Fruit fly (Drosophila melanogaster): Measurements from ENCODE around the gene RpS28b.

RpS28b gene

DNA sequence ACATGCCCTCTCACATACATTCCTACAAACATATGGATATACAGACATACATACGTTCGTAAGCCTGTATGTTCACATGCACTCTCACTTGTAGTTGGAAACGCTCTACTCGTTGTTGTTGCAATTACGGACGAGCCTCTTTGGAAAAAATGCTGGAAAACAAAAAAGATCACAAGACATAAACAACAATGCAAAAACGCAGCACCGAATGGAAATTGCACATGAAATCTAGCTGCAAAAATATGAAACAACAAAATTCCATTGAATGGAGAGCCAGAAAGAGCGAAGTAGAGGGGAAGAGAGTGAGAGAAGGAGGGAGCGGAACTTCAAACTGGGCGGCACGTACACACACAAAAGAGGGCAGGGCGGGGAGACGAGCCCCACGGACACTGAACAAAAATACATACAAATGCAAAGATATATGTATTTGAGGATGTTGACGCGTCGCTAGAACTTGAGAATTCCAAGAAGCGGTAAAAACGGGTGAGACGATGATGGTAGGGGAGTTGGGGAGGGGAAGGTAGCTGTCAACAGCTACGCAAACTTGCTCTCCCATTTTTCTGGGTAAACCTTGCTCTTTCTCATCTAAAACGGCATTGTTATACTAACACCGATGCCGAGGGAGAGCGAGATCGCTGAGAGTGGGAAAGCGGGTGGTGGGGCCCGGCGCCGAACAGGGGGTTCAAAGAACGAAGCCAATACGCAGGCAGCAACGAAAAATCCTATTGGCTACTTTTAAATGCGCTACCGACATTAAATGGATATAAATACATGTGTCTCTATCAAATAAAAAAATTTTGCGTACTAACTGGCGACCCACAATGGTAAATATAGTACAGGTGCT lies 29.9 kb downstream of the RpS28b start:
- TF ChIP-seq Myc (optimal IDR thresholded peaks at IDR 0.05) (no peak), psq (optimal IDR thresholded peaks at IDR 0.05) (no peak), insv (optimal IDR thresholded peaks at IDR 0.05) (no peak)

DNA sequence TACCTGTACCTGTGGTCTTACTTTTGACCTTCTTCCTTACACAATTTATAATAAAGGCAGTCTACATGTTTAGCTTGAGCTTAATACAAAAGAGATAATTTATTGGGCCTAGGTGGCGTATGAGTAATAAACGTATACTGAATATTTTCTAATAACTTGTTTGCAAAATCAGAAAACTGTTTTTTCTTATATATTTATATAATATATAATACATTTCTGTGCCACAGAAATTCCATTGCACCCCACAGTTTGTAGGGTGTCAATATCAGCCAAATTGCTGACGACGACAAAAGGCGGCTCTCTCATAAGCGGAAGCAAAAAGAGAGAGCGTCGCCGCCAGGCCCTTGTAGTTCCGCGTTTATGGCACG lies 30.5 kb downstream of the RpS28b start:
- TF ChIP-seq psq (optimal IDR thresholded peaks at IDR 0.05), result no peak
- no peak for TF ChIP-seq Sin3A (optimal IDR thresholded peaks at IDR 0.05)
- no peak for TF ChIP-seq Myc (optimal IDR thresholded peaks at IDR 0.05)

DNA sequence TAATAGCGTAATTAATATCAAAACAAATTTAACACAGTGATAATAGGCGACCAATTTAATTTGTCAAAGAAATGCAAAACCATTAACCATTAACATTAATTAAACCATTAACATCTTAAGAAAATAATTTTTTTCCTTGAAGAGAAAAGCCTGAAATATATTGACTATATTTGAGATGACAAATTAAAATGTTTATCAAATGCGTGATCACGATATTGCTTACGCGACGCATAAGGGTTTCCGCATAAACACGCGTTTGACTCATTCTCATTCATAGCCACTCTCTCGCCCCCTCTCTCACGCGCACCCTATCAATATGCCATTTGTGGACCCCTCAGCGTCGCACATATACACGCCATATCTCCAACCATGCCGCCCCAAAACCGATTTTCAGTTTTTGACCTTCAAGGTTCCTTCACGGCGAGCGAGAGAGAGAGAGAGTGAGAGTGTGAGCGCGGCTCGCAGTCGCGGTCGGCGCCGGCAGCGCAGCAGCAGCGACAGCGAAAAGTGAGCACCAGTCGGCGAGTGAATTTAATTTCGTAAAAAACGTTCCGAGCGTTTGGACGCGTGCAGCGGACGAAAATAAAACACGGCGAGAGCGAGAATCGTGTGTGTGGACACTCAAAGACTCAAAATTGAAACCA lies 31.1 kb downstream of the RpS28b start, which contains the start of gene Hex-A:
Gene Hex-A (plus strand): TSS at position 317 of the 644 bp plus-strand sequence.
- no peak for TF ChIP-seq Sin3A (optimal IDR thresholded peaks at IDR 0.05)
- TF ChIP-seq Myc (optimal IDR thresholded peaks at IDR 0.05), result no peak
- no peak for TF ChIP-seq ttk (optimal IDR thresholded peaks at IDR 0.05)
- no peak for TF ChIP-seq insv (optimal IDR thresholded peaks at IDR 0.05)

DNA sequence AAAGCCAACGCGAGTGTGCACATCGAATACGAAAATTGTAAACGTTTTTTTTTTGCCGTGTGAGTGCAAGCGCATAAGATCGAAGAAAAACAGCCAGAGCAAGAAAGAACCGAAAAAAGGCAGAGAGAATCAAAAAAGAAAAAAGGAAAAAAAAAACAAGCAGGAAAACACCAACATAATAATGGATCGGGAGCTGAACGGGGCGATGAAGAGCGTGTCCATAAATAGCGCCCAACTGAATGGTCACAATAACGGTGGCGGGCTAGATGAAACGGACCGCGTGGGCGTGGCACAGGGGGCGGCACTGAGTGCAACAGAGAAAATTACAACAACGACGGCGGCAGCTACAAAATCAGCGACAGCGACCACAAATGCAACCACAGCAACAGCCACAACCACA lies 31.6 kb downstream of the RpS28b start:
- no peak for TF ChIP-seq Myc (optimal IDR thresholded peaks at IDR 0.05)
- TF ChIP-seq insv (optimal IDR thresholded peaks at IDR 0.05), result no peak
- TF ChIP-seq h (optimal IDR thresholded peaks at IDR 0.05), result no peak
- TF ChIP-seq Sin3A (optimal IDR thresholded peaks at IDR 0.05), result no peak

DNA sequence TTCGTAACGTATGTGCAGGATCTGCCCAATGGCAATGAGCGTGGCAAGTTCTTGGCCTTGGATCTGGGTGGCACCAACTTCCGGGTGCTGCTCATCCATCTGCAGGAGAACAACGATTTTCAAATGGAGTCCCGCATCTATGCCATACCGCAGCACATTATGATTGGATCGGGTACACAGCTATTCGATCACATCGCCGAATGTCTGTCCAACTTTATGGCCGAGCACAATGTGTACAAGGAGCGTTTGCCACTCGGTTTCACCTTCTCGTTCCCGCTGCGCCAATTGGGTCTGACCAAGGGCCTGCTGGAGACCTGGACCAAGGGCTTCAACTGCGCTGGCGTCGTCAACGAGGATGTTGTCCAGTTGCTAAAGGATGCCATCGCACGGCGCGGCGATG lies 32.2 kb downstream of the RpS28b start:
- TF ChIP-seq ttk (optimal IDR thresholded peaks at IDR 0.05), result peak; percentile 99
- no peak for TF ChIP-seq Sin3A (optimal IDR thresholded peaks at IDR 0.05)
- TF ChIP-seq psq (optimal IDR thresholded peaks at IDR 0.05), result no peak

DNA sequence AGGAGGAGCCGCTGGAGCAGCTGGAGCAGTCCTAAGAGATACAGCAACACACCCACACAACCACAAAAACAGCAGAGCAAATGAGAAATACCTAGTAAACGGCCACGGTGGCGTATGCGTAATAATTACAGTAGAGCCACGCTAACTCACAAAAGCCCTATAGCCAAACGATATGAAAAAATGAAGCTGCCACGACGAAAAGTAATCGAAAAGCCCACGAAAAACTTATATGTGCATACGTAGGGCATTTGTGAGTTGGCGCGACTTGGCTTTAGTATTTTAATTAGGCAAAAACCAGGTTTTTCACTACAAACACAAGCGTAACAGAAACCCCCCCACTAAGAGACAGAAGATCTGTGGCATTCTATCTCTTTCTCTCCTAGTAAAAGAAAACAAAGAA lies 33.5 kb downstream of the RpS28b start:
- no peak for TF ChIP-seq Sin3A (optimal IDR thresholded peaks at IDR 0.05)
- TF ChIP-seq h (optimal IDR thresholded peaks at IDR 0.05), result no peak
- TF ChIP-seq Myc (optimal IDR thresholded peaks at IDR 0.05), result no peak
- TF ChIP-seq psq (optimal IDR thresholded peaks at IDR 0.05), result no peak
- no peak for TF ChIP-seq insv (optimal IDR thresholded peaks at IDR 0.05)
- TF ChIP-seq ttk (optimal IDR thresholded peaks at IDR 0.05), result no peak

DNA sequence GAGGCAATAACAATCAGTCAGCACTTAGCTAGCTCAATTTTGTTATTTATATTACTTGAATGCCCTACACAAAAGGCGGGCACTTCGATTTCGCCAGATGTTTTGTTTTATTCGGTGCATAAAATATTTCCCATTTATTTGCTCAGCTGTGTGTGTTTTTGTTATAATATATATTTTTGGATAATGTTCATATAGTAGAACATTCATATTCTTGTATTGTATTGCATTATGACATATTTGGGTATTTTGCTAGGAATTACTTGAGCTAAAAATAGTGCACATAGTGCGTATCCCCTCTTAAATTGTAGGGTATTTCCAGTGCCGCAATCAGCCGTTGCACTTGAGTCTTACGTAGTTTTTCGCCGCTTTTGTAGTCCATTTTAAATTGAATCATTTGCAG lies 35.5 kb downstream of the RpS28b start:
- no peak for TF ChIP-seq Myc (optimal IDR thresholded peaks at IDR 0.05)
- no peak for TF ChIP-seq h (optimal IDR thresholded peaks at IDR 0.05)
- no peak for TF ChIP-seq ttk (optimal IDR thresholded peaks at IDR 0.05)
- no peak for TF ChIP-seq Sin3A (optimal IDR thresholded peaks at IDR 0.05)
- TF ChIP-seq psq (optimal IDR thresholded peaks at IDR 0.05), result no peak
- TF ChIP-seq insv (optimal IDR thresholded peaks at IDR 0.05), result no peak

DNA sequence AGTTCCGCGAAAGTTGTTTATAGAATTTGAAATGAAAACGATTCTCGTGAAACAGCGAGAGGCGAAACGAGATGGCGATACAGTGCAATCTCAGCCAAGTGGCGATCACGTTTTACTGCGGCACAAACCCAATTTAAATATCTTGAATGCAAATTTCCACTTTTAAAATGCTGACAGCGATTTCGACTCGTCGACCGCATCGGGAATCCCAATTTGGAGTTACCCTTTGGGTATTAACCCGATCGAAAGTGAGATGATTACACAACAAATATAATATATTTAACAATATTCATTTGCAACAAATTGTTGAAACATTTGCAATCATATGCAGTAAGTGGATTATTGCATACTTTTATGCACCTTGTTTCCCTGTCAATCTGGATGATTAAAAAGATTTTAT lies 36.2 kb downstream of the RpS28b start:
- TF ChIP-seq ttk (optimal IDR thresholded peaks at IDR 0.05) (no peak), insv (optimal IDR thresholded peaks at IDR 0.05) (no peak), psq (optimal IDR thresholded peaks at IDR 0.05) (no peak), h (optimal IDR thresholded peaks at IDR 0.05) (no peak), Sin3A (optimal IDR thresholded peaks at IDR 0.05) (no peak), Myc (optimal IDR thresholded peaks at IDR 0.05) (no peak)

DNA sequence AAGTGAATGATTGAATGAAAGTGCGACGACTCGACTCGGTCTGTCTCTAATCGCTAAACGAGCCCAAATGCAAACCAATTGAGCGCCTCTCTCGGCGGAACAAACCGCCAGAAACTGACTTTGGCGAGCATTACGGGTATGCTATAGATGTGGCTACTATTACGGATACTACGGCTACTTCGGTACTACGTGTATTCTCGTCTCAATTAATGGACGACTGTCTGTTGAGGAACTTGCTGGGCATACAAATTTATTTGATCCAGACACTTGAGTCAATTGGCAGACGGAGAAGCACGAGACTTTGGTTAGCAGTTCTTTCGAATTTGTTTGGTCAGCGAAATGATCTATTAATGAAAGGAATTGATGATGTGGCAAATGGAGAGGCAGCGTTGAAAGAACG lies 40.0 kb downstream of the RpS28b start:
- TF ChIP-seq Sin3A (optimal IDR thresholded peaks at IDR 0.05) (no peak), ttk (optimal IDR thresholded peaks at IDR 0.05) (no peak), insv (optimal IDR thresholded peaks at IDR 0.05) (no peak), h (optimal IDR thresholded peaks at IDR 0.05) (no peak), Myc (optimal IDR thresholded peaks at IDR 0.05) (no peak), psq (optimal IDR thresholded peaks at IDR 0.05) (no peak)

DNA sequence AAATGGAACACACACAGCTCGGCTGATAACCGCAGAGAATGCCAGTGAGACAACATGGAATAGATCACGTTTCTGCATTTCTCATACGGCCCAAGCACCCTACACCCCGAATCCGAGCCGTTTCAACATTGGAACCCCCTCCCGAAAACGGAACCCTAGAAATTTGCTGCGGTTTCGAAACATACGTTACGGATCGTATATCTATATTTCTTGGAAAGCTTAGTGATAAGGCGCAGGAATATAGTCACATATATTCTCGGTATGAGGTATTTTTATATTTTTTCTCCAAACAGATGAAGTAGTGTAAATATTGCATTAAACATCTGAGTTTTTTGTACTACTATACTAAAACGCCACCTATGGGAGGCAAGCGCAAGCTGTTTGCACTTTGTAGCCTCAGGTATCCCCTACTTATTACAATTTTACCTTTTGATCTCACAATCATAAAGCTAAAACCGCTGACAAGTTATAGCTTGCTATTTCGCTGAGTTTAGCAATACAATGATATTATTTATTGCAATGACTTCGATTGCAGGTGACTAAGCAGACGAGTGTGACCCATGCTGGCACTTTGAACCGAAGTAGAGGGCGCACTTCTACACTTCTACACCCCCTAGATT lies 41.0 kb downstream of the RpS28b start:
- TF ChIP-seq insv (optimal IDR thresholded peaks at IDR 0.05) (no peak), Myc (optimal IDR thresholded peaks at IDR 0.05) (no peak), ttk (optimal IDR thresholded peaks at IDR 0.05) (no peak), psq (optimal IDR thresholded peaks at IDR 0.05) (no peak), h (optimal IDR thresholded peaks at IDR 0.05) (no peak), Sin3A (optimal IDR thresholded peaks at IDR 0.05) (no peak)

DNA sequence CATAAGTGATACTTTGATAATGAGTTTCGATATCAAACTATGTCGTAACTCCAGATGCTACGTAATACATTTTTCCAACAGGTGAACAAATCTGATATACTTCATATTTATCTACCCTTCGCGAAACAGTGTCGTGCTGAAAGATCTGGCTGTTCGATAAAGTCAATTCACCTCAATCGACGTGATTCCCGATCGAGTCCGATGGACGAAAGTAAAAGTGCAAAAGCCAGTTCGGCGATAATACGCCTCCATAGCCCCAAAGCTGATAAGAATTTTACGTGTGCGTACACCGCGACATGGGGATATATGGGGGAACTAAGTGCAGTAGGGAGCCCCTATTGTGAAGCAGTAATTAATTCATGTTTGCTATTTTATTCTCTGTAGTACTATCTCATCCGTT lies 43.7 kb downstream of the RpS28b start:
- no peak for TF ChIP-seq ttk (optimal IDR thresholded peaks at IDR 0.05)
- TF ChIP-seq insv (optimal IDR thresholded peaks at IDR 0.05), result no peak
- no peak for TF ChIP-seq psq (optimal IDR thresholded peaks at IDR 0.05)
- TF ChIP-seq Sin3A (optimal IDR thresholded peaks at IDR 0.05), result no peak
- TF ChIP-seq Myc (optimal IDR thresholded peaks at IDR 0.05), result no peak

DNA sequence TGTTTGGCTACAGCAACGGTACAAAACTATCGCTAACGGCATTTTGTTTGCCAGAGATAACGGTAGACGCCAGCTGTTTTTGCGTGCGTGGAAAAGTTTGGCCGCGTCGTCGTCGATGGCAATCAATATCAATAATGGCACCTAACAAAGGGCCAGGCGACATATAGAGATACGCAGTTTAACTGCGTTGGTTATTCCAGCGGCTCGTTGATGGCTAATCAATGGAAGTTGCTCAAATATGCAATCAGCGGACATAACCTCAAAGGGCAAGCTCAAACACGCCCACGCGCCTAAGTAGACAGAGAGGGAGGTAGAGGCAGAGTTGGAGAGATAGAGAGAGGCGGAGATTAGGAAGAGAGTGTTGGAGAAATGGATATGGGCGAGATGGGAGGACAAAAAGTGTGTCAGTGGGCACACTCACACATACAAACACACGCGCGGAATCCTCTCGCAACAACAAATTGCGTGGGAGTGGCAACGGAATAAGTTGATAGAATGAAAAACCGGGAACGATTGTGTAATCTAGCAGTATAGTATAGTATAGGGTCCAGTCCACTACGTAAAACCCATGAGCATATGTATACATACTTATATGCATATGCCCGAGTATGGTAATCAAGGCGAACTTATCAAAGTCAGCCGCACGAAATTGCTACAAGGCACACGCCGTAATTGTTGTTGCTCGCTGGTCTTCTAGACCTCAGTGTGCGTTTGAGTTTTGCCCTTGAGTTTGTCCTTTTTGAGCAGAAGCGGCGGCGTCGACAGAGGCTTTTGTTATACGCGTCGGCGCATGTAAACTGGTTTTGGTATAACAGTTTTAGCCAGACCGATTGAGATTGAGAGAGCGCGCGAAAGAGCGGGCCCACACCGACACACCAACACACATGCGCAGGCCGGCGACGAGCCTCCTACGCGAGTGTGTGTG lies 45.0 kb downstream of the RpS28b start:
- TF ChIP-seq psq (optimal IDR thresholded peaks at IDR 0.05) (no peak), ttk (optimal IDR thresholded peaks at IDR 0.05) (no peak), h (optimal IDR thresholded peaks at IDR 0.05) (no peak)
